Fruit fly (Drosophila melanogaster) whole organism, embryonic: Measurements from ENCODE around the gene Fancl.

ENCODE experiments used
- Abd-B ChIP-seq: fragments of 200-800 bp; sonication (Bioruptor generic); optimal IDR thresholded peaks from 2 replicates; lab custom pipeline; 2018; ENCODE audit warnings: missing biosample characterization, mild to moderate bottlenecking, missing genetic modification characterization, moderate library complexity
- Adf1 ChIP-seq: fragments of 200-800 bp; sonication (Bioruptor generic); IDR thresholded peaks from 2 replicates; pipeline ENCODE4 v1.3.6; 2022; ENCODE audit warnings: missing biosample characterization, missing genetic modification characterization
- Asciz ChIP-seq: fragments of 200-800 bp; sonication (Bioruptor generic); optimal IDR thresholded peaks from 2 replicates; lab custom pipeline; 2017; ENCODE audit warnings: missing biosample characterization, mild to moderate bottlenecking, missing genetic modification characterization, missing genetic modification reagents
- Bgb ChIP-seq: fragments of 200-800 bp; sonication (Bioruptor generic); IDR thresholded peaks from 2 replicates; pipeline ENCODE4 v1.3.6; 2022; ENCODE audit warnings: missing biosample characterization, missing genetic modification characterization; ENCODE audit not compliant: partially characterized antibody
- CG10147 ChIP-seq: fragments of 200-800 bp; sonication (Bioruptor generic); optimal IDR thresholded peaks from 2 replicates; lab custom pipeline; 2019; ENCODE audit warnings: missing biosample characterization, mild to moderate bottlenecking, missing genetic modification characterization, moderate library complexity
- CG13894 ChIP-seq: fragments of 200-800 bp; sonication (Bioruptor generic); optimal IDR thresholded peaks from 3 replicates; lab custom pipeline; 2018; ENCODE audit warnings: missing biosample characterization, mild to moderate bottlenecking, missing genetic modification characterization, moderate library complexity
- CG14965 ChIP-seq: fragments of 200-800 bp; sonication (Bioruptor generic); optimal IDR thresholded peaks from 2 replicates; lab custom pipeline; 2016; ENCODE audit warnings: missing biosample characterization, missing genetic modification characterization, borderline replicate concordance
- CG15479 ChIP-seq: fragments of 200-800 bp; sonication (Bioruptor generic); optimal IDR thresholded peaks from 3 replicates; lab custom pipeline; 2019; ENCODE audit warnings: missing biosample characterization, mild to moderate bottlenecking, missing genetic modification characterization, moderate library complexity
- CG15601 ChIP-seq: fragments of 200-800 bp; sonication (Bioruptor generic); optimal IDR thresholded peaks from 3 replicates; lab custom pipeline; 2019; ENCODE audit warnings: missing biosample characterization, mild to moderate bottlenecking, missing genetic modification characterization, moderate library complexity
- CG17328 ChIP-seq: fragments of 200-800 bp; sonication (Bioruptor generic); IDR thresholded peaks from 2 replicates; pipeline ENCODE4 v1.3.6; 2022; ENCODE audit warnings: missing biosample characterization, missing genetic modification characterization
- CG17361 ChIP-seq: fragments of 200-800 bp; sonication (Bioruptor generic); IDR thresholded peaks from 3 replicates; pipeline ENCODE4 v1.3.6; 2022; ENCODE audit warnings: missing biosample characterization, missing genetic modification characterization
- CG18619 ChIP-seq: fragments of 200-800 bp; sonication (Bioruptor generic); optimal IDR thresholded peaks from 3 replicates; lab custom pipeline; 2017; ENCODE audit warnings: missing biosample characterization, mild to moderate bottlenecking, missing genetic modification characterization
- CG32767 ChIP-seq: fragments of 200-800 bp; sonication (Bioruptor generic); IDR thresholded peaks from 2 replicates; pipeline ENCODE4 v1.3.6; 2022; ENCODE audit warnings: missing biosample characterization, missing genetic modification characterization
- CG4282 ChIP-seq: fragments of 200-800 bp; sonication (Bioruptor generic); optimal IDR thresholded peaks from 2 replicates; lab custom pipeline; 2016; ENCODE audit warnings: missing biosample characterization, missing genetic modification characterization
- CG5953 ChIP-seq: fragments of 200-800 bp; sonication (Bioruptor generic); IDR thresholded peaks from 2 replicates; pipeline ENCODE4 v1.3.6; 2022; ENCODE audit warnings: missing biosample characterization, missing genetic modification characterization
- CG8924 ChIP-seq: fragments of 200-800 bp; optimal IDR thresholded peaks from 3 replicates; lab custom pipeline; 2019; ENCODE audit warnings: missing biosample characterization, mild to moderate bottlenecking, missing genetic modification characterization, moderate library complexity
- CHES-1-like ChIP-seq: fragments of 200-800 bp; sonication (Bioruptor generic); optimal IDR thresholded peaks from 2 replicates; lab custom pipeline; 2016; ENCODE audit warnings: missing biosample characterization, missing genetic modification characterization
- CrebB ChIP-seq: fragments of 200-800 bp; sonication (Bioruptor generic); optimal IDR thresholded peaks from 3 replicates; lab custom pipeline; 2018; ENCODE audit warnings: missing biosample characterization, mild to moderate bottlenecking, missing genetic modification characterization
- Ets65A ChIP-seq: fragments of 200-800 bp; sonication (Bioruptor generic); peaks from one replicate; lab custom pipeline; 2016; ENCODE audit warnings: missing biosample characterization, missing genetic modification characterization
- HmgD ChIP-seq: fragments of 200-800 bp; sonication (Bioruptor generic); optimal IDR thresholded peaks from 3 replicates; lab custom pipeline; 2016; ENCODE audit warnings: missing biosample characterization, missing genetic modification characterization
- Hr3 ChIP-seq: fragments of 200-800 bp; sonication (Bioruptor generic); optimal IDR thresholded peaks from 3 replicates; lab custom pipeline; 2016; ENCODE audit warnings: missing biosample characterization, missing genetic modification characterization
- Lpt ChIP-seq: fragments of >200 bp; optimal IDR thresholded peaks from 2 replicates; lab custom pipeline; 2018; ENCODE audit warnings: missing biosample characterization, missing genetic modification characterization
- MTF-1 ChIP-seq: fragments of 200-800 bp; sonication (Bioruptor generic); optimal IDR thresholded peaks from 2 replicates; lab custom pipeline; 2018; ENCODE audit warnings: missing biosample characterization, mild to moderate bottlenecking, missing genetic modification characterization, borderline replicate concordance
- Med ChIP-seq: fragments of 200-800 bp; sonication (Bioruptor generic); peaks from one replicate; lab custom pipeline; 2016; ENCODE audit warnings: missing biosample characterization, missing genetic modification characterization, mild to moderate bottlenecking, inconsistent platforms, moderate library complexity
- Myb ChIP-seq: fragments of 200-800 bp; sonication (Bioruptor generic); optimal IDR thresholded peaks from 2 replicates; lab custom pipeline; 2016; ENCODE audit warnings: missing biosample characterization, missing genetic modification characterization
- Neu2 ChIP-seq: fragments of 200-800 bp; sonication (Bioruptor generic); optimal IDR thresholded peaks from 3 replicates; lab custom pipeline; 2016; ENCODE audit warnings: missing biosample characterization, missing genetic modification characterization, borderline replicate concordance
- Optix ChIP-seq: fragments of 200-800 bp; sonication (Bioruptor generic); IDR thresholded peaks from 3 replicates; pipeline ENCODE4 v1.3.6; 2022; ENCODE audit warnings: missing biosample characterization, missing genetic modification characterization
- Sox102F ChIP-seq: fragments of 200-800 bp; sonication (Bioruptor generic); optimal IDR thresholded peaks from 2 replicates; lab custom pipeline; 2018; ENCODE audit warnings: missing biosample characterization, mild to moderate bottlenecking, missing genetic modification characterization, moderate library complexity
- Taf1 ChIP-seq: fragments of 200-800 bp; sonication (Bioruptor generic); IDR thresholded peaks from 2 replicates; pipeline ENCODE4 v1.3.6; 2022; ENCODE audit warnings: missing biosample characterization, missing genetic modification characterization
- Trl ChIP-seq, 3 experiments: fragments of >200 bp in 2 of 3; fragments of 200-800 bp in 1 of 3; sonication (Bioruptor generic) in 1 of 3; optimal IDR thresholded peaks; 2 replicates in 1 of 3; 3 replicates in 2 of 3; lab custom pipeline; 2016 to 2017; ENCODE audit warnings: missing biosample characterization in 1 of 3, missing genetic modification characterization in 1 of 3
- ap ChIP-seq: fragments of 200-800 bp; sonication (Bioruptor generic); IDR thresholded peaks from 2 replicates; pipeline ENCODE4 v1.3.6; 2022; ENCODE audit warnings: missing biosample characterization, missing genetic modification characterization
- bbx ChIP-seq: fragments of 200-800 bp; sonication (Bioruptor generic); IDR thresholded peaks from 2 replicates; pipeline ENCODE4 v1.3.6; 2022; ENCODE audit warnings: missing biosample characterization, missing genetic modification characterization; ENCODE audit not compliant: partially characterized antibody
- chif ChIP-seq, 2 experiments: fragments of 200-800 bp; sonication (Bioruptor generic); optimal IDR thresholded peaks; 3 replicates each; lab custom pipeline; 2016; ENCODE audit warnings: missing biosample characterization in 2 of 2, missing genetic modification characterization in 2 of 2
- chinmo ChIP-seq: fragments of 200-800 bp; sonication (Bioruptor generic); IDR thresholded peaks from 4 replicates; pipeline ENCODE4 v1.3.6; 2022; ENCODE audit warnings: missing biosample characterization, missing genetic modification characterization; ENCODE audit not compliant: partially characterized antibody
- crol ChIP-seq: fragments of 200-800 bp; sonication (Bioruptor generic); IDR thresholded peaks from 2 replicates; pipeline ENCODE4 v1.3.6; 2022; ENCODE audit warnings: missing biosample characterization, missing genetic modification characterization
- ftz-f1 ChIP-seq: fragments of 200-800 bp; sonication (Bioruptor generic); optimal IDR thresholded peaks from 2 replicates; lab custom pipeline; 2016; ENCODE audit warnings: missing biosample characterization, missing genetic modification characterization
- gro ChIP-seq: fragments of 200-800 bp; sonication (Bioruptor generic); optimal IDR thresholded peaks from 2 replicates; lab custom pipeline; 2016; ENCODE audit warnings: missing biosample characterization, missing genetic modification characterization
- ham ChIP-seq: fragments of 200-800 bp; sonication (Bioruptor generic); IDR thresholded peaks from 2 replicates; pipeline ENCODE4 v1.3.6; 2022; ENCODE audit warnings: missing biosample characterization, missing genetic modification characterization
- hkb ChIP-seq, 2 experiments: fragments of 200-800 bp in 1 of 2; fragments of >200 bp in 1 of 2; sonication (Bioruptor generic) in 1 of 2; IDR thresholded peaks in 1 of 2; optimal IDR thresholded peaks in 1 of 2; 2 replicates each; pipeline versions ENCODE4 v1.3.6 to Lab custom; 2017 to 2022; ENCODE audit warnings: missing biosample characterization in 1 of 2, missing genetic modification characterization in 1 of 2
- hth ChIP-seq: fragments of >200 bp; optimal IDR thresholded peaks from 2 replicates; lab custom pipeline; 2017; ENCODE audit warnings: inconsistent platforms
- lbe ChIP-seq: fragments of 200-800 bp; sonication (Bioruptor generic); optimal IDR thresholded peaks from 2 replicates; lab custom pipeline; 2016; ENCODE audit warnings: missing biosample characterization, mild to moderate bottlenecking, missing genetic modification characterization
- mld ChIP-seq: fragments of 200-800 bp; sonication (Bioruptor generic); IDR thresholded peaks from 3 replicates; pipeline ENCODE4 v1.3.6; 2022; ENCODE audit warnings: missing biosample characterization, missing genetic modification characterization; ENCODE audit not compliant: partially characterized antibody
- nom ChIP-seq: fragments of 200-800 bp; sonication (Bioruptor generic); optimal IDR thresholded peaks from 2 replicates; lab custom pipeline; 2017; ENCODE audit warnings: missing biosample characterization, missing genetic modification characterization, mild to moderate bottlenecking, moderate library complexity, missing genetic modification reagents
- peb ChIP-seq: fragments of 200-800 bp; sonication (Bioruptor generic); IDR thresholded peaks from 2 replicates; pipeline ENCODE4 v1.3.6; 2022; ENCODE audit warnings: missing biosample characterization, missing genetic modification characterization
- pnt ChIP-seq: fragments of 200-800 bp; sonication (Bioruptor generic); optimal IDR thresholded peaks from 3 replicates; lab custom pipeline; 2016; ENCODE audit warnings: missing biosample characterization, missing genetic modification characterization
- sens ChIP-seq: fragments of 200-800 bp; sonication (Bioruptor generic); peaks from one replicate; lab custom pipeline; 2016; ENCODE audit warnings: missing biosample characterization, missing genetic modification characterization
- z ChIP-seq: fragments of 200-800 bp; sonication (Bioruptor generic); IDR thresholded peaks from 3 replicates; pipeline ENCODE4 v1.3.6; 2022; ENCODE audit warnings: missing biosample characterization, missing genetic modification characterization

Fancl gene

DNA sequence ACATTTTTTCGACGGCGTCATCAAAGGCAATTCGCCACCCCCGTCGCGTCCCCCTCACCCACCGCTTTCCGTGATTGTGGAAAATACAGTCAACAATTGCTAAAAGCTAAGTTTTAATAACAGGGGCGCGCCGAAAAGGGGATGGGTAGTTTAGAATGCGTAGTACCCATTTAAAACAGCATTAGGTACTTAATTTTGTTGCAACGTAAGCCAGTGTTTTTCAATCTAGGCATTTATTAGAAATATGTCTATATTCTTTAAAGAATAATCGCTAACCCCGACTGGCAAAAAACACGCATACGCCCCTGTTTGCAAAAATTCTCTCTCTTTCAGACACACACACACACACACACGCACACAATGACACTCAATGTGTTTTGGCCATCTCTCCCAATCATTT is 32.2 kb upstream of the Fancl start (continued):
- TF ChIP-seq hkb (optimal IDR thresholded peaks at IDR 0.05; lab: Kevin White, UChicago) (no peak), hkb (GFP tag; IDR thresholded peaks at IDR 0.05; lab: Robert Waterston, UW) (no peak), CG13894 (tag; lab: Kevin White, UChicago) (peak; percentile 20), peb (GFP tag; lab: Robert Waterston, UW) (no peak), Med (peak; percentile 94), CG14965 (GFP tag; lab: Kevin White, UChicago) (no peak), Asciz (no peak), Abd-B (GFP tag; lab: Kevin White, UChicago) (no peak)

DNA sequence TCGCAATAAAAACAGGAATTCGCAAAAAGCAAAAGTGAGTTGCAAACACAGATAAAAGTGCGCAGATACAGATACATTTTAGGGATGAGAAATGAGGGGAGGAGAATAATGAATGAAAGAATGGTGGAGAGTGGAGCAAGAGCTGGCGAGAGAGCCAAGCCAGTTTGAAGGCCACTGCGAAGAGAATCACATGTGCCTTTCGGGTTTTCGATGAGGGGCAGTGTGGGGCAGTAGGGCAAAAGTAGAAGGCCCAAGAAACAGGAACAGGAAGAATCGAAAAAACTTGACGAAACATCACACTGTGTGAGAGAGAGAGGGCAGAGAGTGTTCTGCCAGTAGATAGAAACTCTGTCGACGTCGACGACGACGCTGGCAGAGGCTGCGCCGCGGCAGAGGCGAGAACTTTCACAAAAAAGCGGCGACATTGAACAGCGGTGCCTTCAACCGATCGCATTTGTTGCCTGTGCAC is 31.5 kb upstream of the Fancl start:
- no peak for TF ChIP-seq CG10147
- no peak for TF ChIP-seq CG18619 (GFP tag; lab: Kevin White, UChicago)
- TF ChIP-seq CG5953 (GFP tag; lab: Robert Waterston, UW) = no peak
- no peak for TF ChIP-seq pnt
- TF ChIP-seq HmgD (GFP tag; lab: Kevin White, UChicago) = no peak
- TF ChIP-seq CG15601 (tag; lab: Kevin White, UChicago) = peak; percentile 72
- no peak for TF ChIP-seq mld (GFP tag; lab: Robert Waterston, UW)
- no peak for TF ChIP-seq lbe (GFP tag; lab: Kevin White, UChicago)
- no peak for TF ChIP-seq Sox102F (GFP tag; lab: Kevin White, UChicago)
- TF ChIP-seq chinmo = 0 out of 4 replicates have a peak, but pooled peaks have one; percentile 51
- no peak for TF ChIP-seq gro
- no peak for TF ChIP-seq z (GFP tag; lab: Robert Waterston, UW)
- no peak for TF ChIP-seq bbx (GFP tag; lab: Robert Waterston, UW)
- no peak for TF ChIP-seq Bgb (GFP tag; lab: Robert Waterston, UW)
- 0 out of 3 replicates have a peak, but pooled peaks have one; percentile 34 for TF ChIP-seq Optix (GFP tag; lab: Robert Waterston, UW)
- no peak for TF ChIP-seq CG32767
- TF ChIP-seq nom (GFP tag; lab: Kevin White, UChicago) = peak; percentile 29
- TF ChIP-seq Neu2 (GFP tag; lab: Kevin White, UChicago) = no peak
- TF ChIP-seq Myb (GFP tag; lab: Kevin White, UChicago) = no peak
- no peak for TF ChIP-seq Lpt (GFP tag; lab: Kevin White, UChicago)
- no peak for TF ChIP-seq MTF-1 (GFP tag; lab: Kevin White, UChicago)
- TF ChIP-seq CG17328 (GFP tag; lab: Robert Waterston, UW) = no peak
- TF ChIP-seq Hr3 (GFP tag; lab: Kevin White, UChicago) = no peak
- no peak for TF ChIP-seq CG17361 (GFP tag; lab: Robert Waterston, UW)
- TF ChIP-seq CHES-1-like (GFP tag; lab: Kevin White, UChicago) = no peak
- TF ChIP-seq hth (lab: Kevin White, UChicago) = no peak
- peak; percentile 89 for TF ChIP-seq Adf1 (GFP tag; lab: Robert Waterston, UW)
- no peak for TF ChIP-seq CrebB (tag; lab: Kevin White, UChicago)
- TF ChIP-seq CG8924 (tag; lab: Kevin White, UChicago) = no peak
- TF ChIP-seq crol (GFP tag; lab: Robert Waterston, UW) = 0 out of 2 replicates have a peak, but pooled peaks have one; percentile 28
- no peak for TF ChIP-seq CG15479 (GFP tag; lab: Kevin White, UChicago)
- no peak for TF ChIP-seq CG4282 (GFP tag; lab: Kevin White, UChicago)
- TF ChIP-seq Taf1 (GFP tag; lab: Robert Waterston, UW) = no peak
- no peak for TF ChIP-seq ap
- TF ChIP-seq ftz-f1 (GFP tag; lab: Kevin White, UChicago) = peak; percentile 68
- TF ChIP-seq ham = no peak
- TF ChIP-seq sens (GFP tag; lab: Kevin White, UChicago) = no peak
- no peak for TF ChIP-seq Ets65A (GFP tag; lab: Kevin White, UChicago)
- peak; percentile 46 to 68 for TF ChIP-seq Trl (optimal IDR thresholded peaks at IDR 0.05; lab: Kevin White, UChicago)
- no peak for TF ChIP-seq Trl (GFP tag; optimal IDR thresholded peaks at IDR 0.05; lab: Kevin White, UChicago)
- no peak for TF ChIP-seq chif (GFP tag; optimal IDR thresholded peaks at IDR 0.05; lab: Kevin White, UChicago)
